Worm (Caenorhabditis elegans): ENCODE data around the gene fbxa-169.

DNA sequence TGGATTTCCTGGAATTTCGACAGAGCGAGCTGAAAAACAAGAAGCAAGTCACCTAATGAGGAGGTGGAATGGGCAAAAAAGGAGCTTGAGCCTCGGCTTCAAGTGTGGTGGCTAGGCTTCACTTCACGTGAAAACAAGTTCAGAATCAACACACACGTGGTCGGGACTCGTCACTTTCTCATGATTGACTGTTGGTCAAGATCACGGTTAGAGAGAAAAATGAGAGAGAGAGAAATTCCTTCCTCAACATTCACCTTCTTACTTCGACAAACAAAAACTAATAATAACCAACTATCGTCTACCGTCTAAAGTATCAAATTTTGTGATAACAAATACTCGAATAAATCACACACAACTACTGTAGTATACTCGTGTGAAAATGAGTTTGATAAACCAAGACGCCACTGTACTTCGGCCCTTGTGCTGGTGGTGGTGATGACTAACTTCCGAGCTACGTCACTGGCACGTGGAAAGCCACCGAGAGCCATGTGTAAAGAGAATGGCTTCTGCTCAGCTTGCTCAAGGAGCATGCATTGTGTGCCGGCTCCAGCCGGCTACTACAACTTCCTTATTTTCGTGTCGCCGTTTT is 25.4 kb downstream of the fbxa-169 start:
- no peak for TF ChIP-seq tbx-11 (GFP tag; IDR thresholded peaks at IDR 0.05)
- TF ChIP-seq ama-1 (optimal IDR thresholded peaks at IDR 0.05), result no peak
- no peak for TF ChIP-seq ceh-13 (GFP tag; optimal IDR thresholded peaks at IDR 0.05)
- no peak for TF ChIP-seq B0310.2 (tag; optimal IDR thresholded peaks at IDR 0.05)
- no peak for TF ChIP-seq flt-1 (GFP tag; IDR thresholded peaks at IDR 0.05)
- TF ChIP-seq scrt-1 (GFP tag; IDR thresholded peaks at IDR 0.05), result no peak
- no peak for TF ChIP-seq F13C5.2 (tag; optimal IDR thresholded peaks at IDR 0.05)
- TF ChIP-seq hmbx-1 (tag; optimal IDR thresholded peaks at IDR 0.05), result no peak
- TF ChIP-seq tbx-37 (GFP tag; conservative IDR thresholded peaks at IDR 0.05), result no peak
- TF ChIP-seq hmg-4 (GFP tag; optimal IDR thresholded peaks at IDR 0.05), result no peak
- TF ChIP-seq ceh-36 (tag; optimal IDR thresholded peaks at IDR 0.05), result no peak
